Fruit fly (Drosophila melanogaster): Measurements from ENCODE around the gene Art6.

Art6 gene

DNA sequence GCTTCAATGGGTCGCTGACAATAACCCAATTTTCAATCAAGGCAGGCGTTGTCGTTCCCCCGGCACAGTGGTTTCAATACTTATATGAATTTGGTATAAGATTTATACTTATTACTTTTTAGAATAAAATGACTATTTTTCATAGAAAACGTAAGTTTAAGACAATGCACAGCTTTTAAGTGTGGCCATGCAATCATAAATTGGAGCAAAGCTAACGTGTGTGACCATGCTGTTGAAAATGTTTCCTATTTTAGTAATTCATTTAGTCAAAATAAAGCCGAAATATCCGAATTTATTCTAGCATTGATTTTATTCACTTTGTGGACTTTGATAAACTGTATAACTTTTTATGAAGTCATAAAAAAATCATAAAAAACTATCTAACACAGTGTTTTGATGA is 41.0 kb upstream of the Art6 start (continued):
- TF ChIP-seq tup (GFP tag; optimal IDR thresholded peaks at IDR 0.05) (no peak), sob (GFP tag; IDR thresholded peaks at IDR 0.05) (no peak), row (GFP tag; IDR thresholded peaks at IDR 0.05) (peak; percentile 36; the same call in 1 of the 3 replicates), Vsx1 (GFP tag; optimal IDR thresholded peaks at IDR 0.05) (no peak), Six4 (GFP tag; optimal IDR thresholded peaks at IDR 0.05) (no peak), Doc3 (GFP tag; IDR thresholded peaks at IDR 0.05; ENCODE audit: partially characterized antibody) (no peak), eve (GFP tag; optimal IDR thresholded peaks at IDR 0.05) (peak in 1 of 2 experiments; percentile 74), HLH54F (GFP tag; optimal IDR thresholded peaks at IDR 0.05) (no peak), lab (GFP tag; optimal IDR thresholded peaks at IDR 0.05) (no peak), exex (tag; optimal IDR thresholded peaks at IDR 0.05) (no peak), CG34224 (GFP tag; IDR thresholded peaks at IDR 0.05; ENCODE audit: partially characterized antibody) (no peak), CG8089 (GFP tag; optimal IDR thresholded peaks at IDR 0.05) (no peak), Jarid2 (GFP tag; optimal IDR thresholded peaks at IDR 0.05) (no peak), H15 (GFP tag; IDR thresholded peaks at IDR 0.05) (no peak), da (GFP tag; optimal IDR thresholded peaks at IDR 0.05) (no peak), sens-2 (GFP tag; IDR thresholded peaks at IDR 0.05) (no peak), pnt (GFP tag; optimal IDR thresholded peaks at IDR 0.05) (no peak), CG12942 (GFP tag; optimal IDR thresholded peaks at IDR 0.05) (no peak), sna (GFP tag; IDR thresholded peaks at IDR 0.05; ENCODE audit: partially characterized antibody) (no peak), CG11560 (tag; IDR thresholded peaks at IDR 0.05) (no peak), gt (GFP tag; IDR thresholded peaks at IDR 0.05) (no peak), CG1603 (tag; optimal IDR thresholded peaks at IDR 0.05) (no peak), knrl (GFP tag; IDR thresholded peaks at IDR 0.05; ENCODE audit: partially characterized antibody) (no peak), ara (GFP tag; IDR thresholded peaks at IDR 0.05) (no peak), CG6791 (GFP tag; IDR thresholded peaks at IDR 0.05; ENCODE audit: partially characterized antibody) (no peak), CG10147 (GFP tag; optimal IDR thresholded peaks at IDR 0.05) (no peak), pita (GFP tag; optimal IDR thresholded peaks at IDR 0.05) (no peak), CG13624 (GFP tag; optimal IDR thresholded peaks at IDR 0.05) (no peak), CG15514 (GFP tag; optimal IDR thresholded peaks at IDR 0.05) (no peak), CG12744 (GFP tag; optimal IDR thresholded peaks at IDR 0.05) (no peak), Chrac-16 (GFP tag; optimal IDR thresholded peaks at IDR 0.05) (no peak), CG10321 (GFP tag; IDR thresholded peaks at IDR 0.05) (no peak), D (optimal IDR thresholded peaks at IDR 0.05) (no peak), D (GFP tag; optimal IDR thresholded peaks at IDR 0.05) (no peak), luna (GFP tag; optimal IDR thresholded peaks at IDR 0.05) (no peak), phol (tag; optimal IDR thresholded peaks at IDR 0.05) (peak; percentile 53), hth (optimal IDR thresholded peaks at IDR 0.05) (no peak), Fer1 (GFP tag; optimal IDR thresholded peaks at IDR 0.05) (no peak), Dip3 (GFP tag; optimal IDR thresholded peaks at IDR 0.05) (no peak), Dip2 (GFP tag; IDR thresholded peaks at IDR 0.05) (no peak), cg (GFP tag; optimal IDR thresholded peaks at IDR 0.05) (no peak), CG11247 (GFP tag; IDR thresholded peaks at IDR 0.05) (no peak), CG10979 (tag; optimal IDR thresholded peaks at IDR 0.05) (peak; percentile 27), E2f1 (GFP tag; IDR thresholded peaks at IDR 0.05) (no peak), sima (GFP tag; optimal IDR thresholded peaks at IDR 0.05) (no peak), CG3995 (GFP tag; optimal IDR thresholded peaks at IDR 0.05) (no peak), nerfin-2 (GFP tag; IDR thresholded peaks at IDR 0.05; ENCODE audit: partially characterized antibody) (no peak), prd (optimal IDR thresholded peaks at IDR 0.05) (no peak), prd (GFP tag; IDR thresholded peaks at IDR 0.05) (peak; percentile 11; the same call in 1 of the 3 replicates), CG17385 (GFP tag; optimal IDR thresholded peaks at IDR 0.05) (peak; percentile 13), gsb (GFP tag; IDR thresholded peaks at IDR 0.05) (no peak), so (GFP tag; IDR thresholded peaks at IDR 0.05) (no peak), jigr1 (GFP tag; IDR thresholded peaks at IDR 0.05) (no peak)
